Worm (Caenorhabditis elegans) whole organism, L4 larva: Measurements from ENCODE around the gene spp-24.
A peak's percentile ranks its signal among the peaks of the same experiment; 100 is the strongest.

Experiments
- R02D3.7 ChIP-seq: fragments of 150-350 bp; sonication (generic microtip); optimal IDR thresholded peaks from 3 replicates; lab custom pipeline; 2014; ENCODE audit warnings: missing biosample characterization, missing genetic modification characterization
- T20F7.1 ChIP-seq: fragments of 200-800 bp; sonication (Bioruptor generic); optimal IDR thresholded peaks from 2 replicates; lab custom pipeline; 2018; ENCODE audit warnings: mild to moderate bottlenecking, missing genetic modification characterization, missing compliant biosample characterization
- Y5F2A.4 ChIP-seq: fragments of 200-800 bp; sonication (Bioruptor generic); optimal IDR thresholded peaks from 2 replicates; lab custom pipeline; 2018; ENCODE audit warnings: mild to moderate bottlenecking, missing genetic modification characterization, missing compliant biosample characterization
- ZK546.5 ChIP-seq, 2 experiments: sonication (generic microtip); optimal IDR thresholded peaks; 2 replicates each; lab custom pipeline; 2017; ENCODE audit warnings: missing biosample characterization in 2 of 2, missing genetic modification characterization in 2 of 2
- aha-1 ChIP-seq: fragments of 150-350 bp; peaks from one replicate; lab custom pipeline; 2014; ENCODE audit warnings: missing biosample characterization, missing genetic modification characterization
- ces-1 ChIP-seq: fragments of 150-350 bp; sonication (generic microtip); optimal IDR thresholded peaks from 4 replicates; lab custom pipeline; 2014; ENCODE audit warnings: missing biosample characterization, missing genetic modification reagents, missing genetic modification characterization
- cey-2 ChIP-seq: sonication (generic microtip); optimal IDR thresholded peaks from 3 replicates; lab custom pipeline; 2017; ENCODE audit warnings: missing genetic modification characterization, mild to moderate bottlenecking, missing compliant biosample characterization, antibody characterized with exemption, borderline replicate concordance; ENCODE audit not compliant: insufficient read depth
- daf-12 ChIP-seq: fragments of 150-350 bp; optimal IDR thresholded peaks from 2 replicates; lab custom pipeline; 2014; ENCODE audit warnings: missing biosample characterization, missing genetic modification reagents, missing genetic modification characterization
- dmd-6 ChIP-seq: fragments of 200-800 bp; sonication (Bioruptor generic); IDR thresholded peaks from 2 replicates; pipeline ENCODE4 v1.3.6; 2022; ENCODE audit warnings: missing genetic modification reagents, missing genetic modification characterization, missing compliant biosample characterization
- dpl-1 ChIP-seq: fragments of 150-350 bp; optimal IDR thresholded peaks from 2 replicates; lab custom pipeline; 2014; ENCODE audit warnings: missing biosample characterization, missing genetic modification reagents, missing genetic modification characterization
- dve-1 ChIP-seq: sonication (generic microtip); optimal IDR thresholded peaks from 2 replicates; lab custom pipeline; 2017; ENCODE audit warnings: antibody characterized with exemption, mild to moderate bottlenecking, missing genetic modification characterization, missing compliant biosample characterization; ENCODE audit not compliant: insufficient read depth
- fkh-10 ChIP-seq: fragments of 150-350 bp; optimal IDR thresholded peaks from 2 replicates; lab custom pipeline; 2014; ENCODE audit warnings: missing biosample characterization, missing genetic modification reagents, missing genetic modification characterization
- fos-1 ChIP-seq: fragments of 150-350 bp; optimal IDR thresholded peaks from 2 replicates; lab custom pipeline; 2014; ENCODE audit warnings: missing biosample characterization, missing genetic modification characterization
- hlh-30 ChIP-seq: sonication (generic microtip); optimal IDR thresholded peaks from 2 replicates; lab custom pipeline; 2017; ENCODE audit warnings: antibody characterized with exemption, mild to moderate bottlenecking, missing genetic modification characterization, missing compliant biosample characterization; ENCODE audit not compliant: insufficient read depth
- jun-1 ChIP-seq: fragments of 150-350 bp; optimal IDR thresholded peaks from 2 replicates; lab custom pipeline; 2014; ENCODE audit warnings: missing biosample characterization, missing genetic modification reagents, missing genetic modification characterization
- lim-7 ChIP-seq: fragments of 200-800 bp; sonication (Bioruptor generic); IDR thresholded peaks from 2 replicates; pipeline ENCODE4 v1.3.6; 2022; ENCODE audit warnings: missing genetic modification characterization, missing compliant biosample characterization
- lin-1 ChIP-seq: fragments of 200-800 bp; sonication (Bioruptor generic); IDR thresholded peaks from 2 replicates; pipeline ENCODE4 v1.3.6; 2022; ENCODE audit warnings: missing genetic modification reagents, missing genetic modification characterization, missing compliant biosample characterization
- lin-13 ChIP-seq: fragments of 150-350 bp; optimal IDR thresholded peaks from 2 replicates; lab custom pipeline; 2014; ENCODE audit warnings: missing biosample characterization, missing genetic modification reagents, missing genetic modification characterization
- madf-5 ChIP-seq, 2 experiments: fragments of 200-800 bp; sonication (Bioruptor generic); IDR thresholded peaks; 2 replicates each; pipeline ENCODE4 v1.3.6; 2022; ENCODE audit warnings: missing compliant biosample characterization in 2 of 2, missing genetic modification characterization in 2 of 2
- madf-9 ChIP-seq: fragments of 200-800 bp; sonication (Bioruptor generic); conservative IDR thresholded peaks from 2 replicates; pipeline ENCODE4 v1.3.6; 2022; ENCODE audit warnings: missing genetic modification reagents, missing genetic modification characterization, missing compliant biosample characterization
- mdt-29 ChIP-seq: fragments of 200-800 bp; sonication (Bioruptor generic); IDR thresholded peaks from 2 replicates; pipeline ENCODE4 v1.3.6; 2022; ENCODE audit warnings: missing genetic modification reagents, missing genetic modification characterization, missing compliant biosample characterization
- nhr-10 ChIP-seq: fragments of 150-350 bp; optimal IDR thresholded peaks from 2 replicates; lab custom pipeline; 2014; ENCODE audit warnings: missing biosample characterization, missing genetic modification characterization
- nhr-111 ChIP-seq: fragments of 200-800 bp; sonication (Bioruptor generic); optimal IDR thresholded peaks from 2 replicates; lab custom pipeline; 2018; ENCODE audit warnings: mild to moderate bottlenecking, missing genetic modification characterization, missing compliant biosample characterization
- nhr-28 ChIP-seq: fragments of 150-350 bp; optimal IDR thresholded peaks from 2 replicates; lab custom pipeline; 2014; ENCODE audit warnings: missing biosample characterization, missing genetic modification characterization
- nhr-42 ChIP-seq: fragments of 200-800 bp; sonication (Bioruptor generic); IDR thresholded peaks from 2 replicates; pipeline ENCODE4 v1.3.6; 2022; ENCODE audit warnings: missing genetic modification characterization, missing compliant biosample characterization
- nhr-6 ChIP-seq: fragments of 150-350 bp; optimal IDR thresholded peaks from 2 replicates; lab custom pipeline; 2014; ENCODE audit warnings: missing biosample characterization, missing genetic modification characterization
- pqm-1 ChIP-seq: sonication (generic microtip); optimal IDR thresholded peaks from 2 replicates; lab custom pipeline; 2017; ENCODE audit warnings: missing biosample characterization, missing genetic modification characterization
- saeg-2 ChIP-seq: fragments of 200-800 bp; sonication (Bioruptor generic); IDR thresholded peaks from 2 replicates; pipeline ENCODE4 v1.3.6; 2022; ENCODE audit warnings: missing genetic modification reagents, missing genetic modification characterization, missing compliant biosample characterization
- snpc-4 ChIP-seq: fragments of 150-350 bp; optimal IDR thresholded peaks from 2 replicates; lab custom pipeline; 2014; ENCODE audit warnings: missing biosample characterization, missing genetic modification characterization
- tag-97 ChIP-seq: fragments of 200-800 bp; sonication (Bioruptor generic); IDR thresholded peaks from 2 replicates; pipeline ENCODE4 v1.3.6; 2022; ENCODE audit warnings: missing genetic modification characterization, missing compliant biosample characterization
- unc-39 ChIP-seq: sonication (generic microtip); optimal IDR thresholded peaks from 2 replicates; lab custom pipeline; 2017; ENCODE audit warnings: missing biosample characterization, missing genetic modification characterization
- unc-62 ChIP-seq, 3 experiments: fragments of 150-350 bp in 1 of 3; sonication (generic microtip); optimal IDR thresholded peaks in 2 of 3; peaks in 1 of 3; 1 replicate in 1 of 3; 2 replicates in 2 of 3; lab custom pipeline; 2014 to 2017; ENCODE audit warnings: missing biosample characterization in 3 of 3, missing genetic modification characterization in 3 of 3, missing genetic modification reagents in 3 of 3, missing genotype in 1 of 3
- zfp-2 ChIP-seq: sonication (generic microtip); optimal IDR thresholded peaks from 2 replicates; lab custom pipeline; 2016; ENCODE audit warnings: mild to moderate bottlenecking, missing genetic modification characterization, missing compliant biosample characterization
- zip-11 ChIP-seq: fragments of 200-800 bp; sonication (Bioruptor generic); IDR thresholded peaks from 2 replicates; pipeline ENCODE4 v1.3.6; 2022; ENCODE audit warnings: missing genetic modification characterization, missing compliant biosample characterization
- ztf-11 ChIP-seq: fragments of 150-350 bp; optimal IDR thresholded peaks from 2 replicates; lab custom pipeline; 2014; ENCODE audit warnings: missing biosample characterization, missing genetic modification characterization

spp-24 gene

DNA sequence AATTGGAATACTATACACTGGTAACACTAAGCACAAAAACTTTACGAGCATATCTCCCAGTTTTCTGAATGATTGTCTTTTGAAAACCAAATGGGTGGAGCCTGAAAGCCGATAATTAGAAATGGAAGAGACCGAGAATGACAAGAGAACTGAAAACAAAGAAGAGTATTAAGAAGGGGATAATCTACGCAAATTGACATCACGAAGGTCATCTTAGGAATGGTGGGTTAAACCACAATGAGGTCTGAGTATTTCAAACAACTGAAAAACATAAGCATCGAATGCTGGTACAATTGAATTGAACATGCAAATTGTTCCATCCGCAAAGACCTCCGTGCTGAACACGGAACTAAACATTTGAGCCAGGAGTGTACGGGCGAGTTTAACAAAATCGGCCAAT lies at the start of gene spp-24:
Gene spp-24, minus strand, starts transcription at position 101 of the 400 bp plus-strand sequence.
- no peak for TF ChIP-seq madf-9

- no peak for TF ChIP-seq cey-2
- TF ChIP-seq mdt-29 (GFP tag; lab: Robert Waterston, UW), result no peak
- TF ChIP-seq jun-1 (tag; lab: Kevin White, UChicago), result no peak
- TF ChIP-seq fos-1 (tag; lab: Kevin White, UChicago), result no peak
- no peak for TF ChIP-seq lin-1 (GFP tag; lab: Robert Waterston, UW)
- TF ChIP-seq unc-39, result no peak
- no peak for TF ChIP-seq saeg-2 (GFP tag; lab: Robert Waterston, UW)
- TF ChIP-seq fkh-10 (GFP tag; lab: Kevin White, UChicago), result no peak
- TF ChIP-seq nhr-6 (tag; lab: Kevin White, UChicago), result no peak
- no peak for TF ChIP-seq nhr-42
- TF ChIP-seq, all 104 proteins: peak for 0
Measured at ce11 chrII:87937-88336, 48.6 kb upstream of the spp-24 start.

ce11 chrII:86794-87193 lies 47.5 kb upstream of the spp-24 start:
- TF ChIP-seq zfp-2 (tag; lab: Kevin White, UChicago) (no peak), lim-7 (GFP tag; lab: Robert Waterston, UW) (no peak), ces-1 (GFP tag; lab: Kevin White, UChicago) (no peak), snpc-4 (tag; lab: Kevin White, UChicago) (no peak), T20F7.1 (GFP tag; lab: Kevin White, UChicago) (no peak), madf-5 (GFP tag; IDR thresholded peaks at IDR 0.05; lab: Robert Waterston, UW) (no peak), nhr-10 (tag; lab: Kevin White, UChicago) (no peak), tag-97 (GFP tag; lab: Robert Waterston, UW) (no peak), R02D3.7 (no peak)

- TF ChIP-seq ces-1 (GFP tag; lab: Kevin White, UChicago), result no peak
- TF ChIP-seq unc-62 (GFP tag; optimal IDR thresholded peaks at IDR 0.05 in 1 of 2; lab: Kevin White, UChicago), result peak in 1 of 2 experiments; percentile 13
- TF ChIP-seq unc-62 (tag; optimal IDR thresholded peaks at IDR 0.05; lab: Kevin White, UChicago), result no peak
Measured at ce11 chrII:84134-84533, 44.8 kb upstream of the spp-24 start, which contains the start of gene C50D2.6. TSS of gene C50D2.6 (plus strand) at chrII:84434.

DNA sequence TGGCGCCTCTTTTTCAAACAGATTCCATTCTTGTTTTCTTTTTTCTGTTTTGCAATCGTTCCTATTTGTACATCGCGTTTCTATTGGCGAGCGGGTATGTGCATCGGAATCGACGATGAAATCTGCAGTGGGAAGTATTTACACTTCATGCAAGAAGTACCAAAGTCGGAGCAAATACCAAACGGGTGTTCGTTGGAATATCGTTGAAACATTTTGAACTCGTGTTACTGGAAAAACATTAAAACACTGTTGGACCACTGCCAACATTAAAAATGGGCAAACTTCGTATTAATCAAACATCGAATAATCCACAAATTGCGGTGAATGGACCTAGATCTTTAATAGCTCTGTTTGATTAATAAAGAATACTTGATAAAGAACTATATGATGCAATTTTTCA lies 39.8 kb upstream of the spp-24 start, which contains the start of gene C23H3.9:
Gene C23H3.9, minus strand, starts transcription at position 101 of the 400 bp plus-strand sequence.
- TF ChIP-seq zfp-2 (tag; lab: Kevin White, UChicago) (no peak), lim-7 (GFP tag; lab: Robert Waterston, UW) (no peak), madf-5 (GFP tag; IDR thresholded peaks at IDR 0.05; lab: Robert Waterston, UW) (no peak), dpl-1 (GFP tag; lab: Kevin White, UChicago) (no peak), Y5F2A.4 (GFP tag; lab: Kevin White, UChicago) (no peak), lin-13 (GFP tag; lab: Kevin White, UChicago) (no peak), zip-11 (GFP tag; lab: Robert Waterston, UW) (no peak), fkh-10 (GFP tag; lab: Kevin White, UChicago) (no peak), daf-12 (tag; lab: Kevin White, UChicago) (no peak), ztf-11 (tag; lab: Kevin White, UChicago) (no peak), ZK546.5 (tag; optimal IDR thresholded peaks at IDR 0.05; lab: Kevin White, UChicago) (no peak)

ce11 chrII:76662-77061 lies 37.3 kb upstream of the spp-24 start:
- TF ChIP-seq nhr-10 (tag; lab: Kevin White, UChicago), result no peak
- TF ChIP-seq hlh-30 (tag; lab: Kevin White, UChicago), result peak; percentile 23
- no peak for TF ChIP-seq nhr-28 (tag; lab: Kevin White, UChicago)
- no peak for TF ChIP-seq nhr-111
- TF ChIP-seq aha-1 (tag; lab: Kevin White, UChicago), result no peak
- TF ChIP-seq dmd-6, result peak; percentile 66
- peak; percentile 64 for TF ChIP-seq pqm-1 (tag; lab: Kevin White, UChicago)
- peak; percentile 32 for TF ChIP-seq dve-1 (tag; lab: Kevin White, UChicago)
